Fruit fly (Drosophila melanogaster): Measurements from ENCODE around the gene xit.

Gene xit

DNA sequence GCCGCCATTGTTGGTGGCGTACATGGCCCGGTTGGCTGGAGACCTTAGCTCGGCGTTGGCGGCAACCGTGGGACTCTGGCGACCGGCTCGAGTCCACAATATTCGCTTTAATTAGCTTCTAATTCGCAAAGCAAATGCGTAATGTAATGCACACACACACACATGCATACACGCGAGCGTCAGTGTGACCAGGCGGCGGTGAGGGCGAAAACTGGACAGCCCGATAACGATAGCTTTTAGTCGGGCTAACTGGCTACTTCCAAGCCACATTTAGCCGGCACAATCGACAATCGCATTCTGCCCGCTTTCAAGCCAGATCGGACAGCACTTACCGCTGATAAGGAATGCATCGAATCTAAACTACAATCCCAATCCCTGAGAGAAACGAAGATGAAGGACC is at the start of gene xit, which contains the start of gene Nf-YC:
TSS of gene xit (plus strand) at position 314 of the 400 bp plus-strand sequence.
TSS of gene Nf-YC (minus strand) at position 217 of the 400 bp plus-strand sequence.
- TF ChIP-seq Myb (GFP tag; optimal IDR thresholded peaks at IDR 0.05) = peak; percentile 21
- TF ChIP-seq trem (tag; optimal IDR thresholded peaks at IDR 0.05) = peak; percentile 49
- TF ChIP-seq nerfin-2 (GFP tag; IDR thresholded peaks at IDR 0.05; ENCODE audit: partially characterized antibody) = peak; percentile 39; the same call in 1 of the 2 replicates
- TF ChIP-seq CG30020 (tag; optimal IDR thresholded peaks at IDR 0.05) = peak; percentile 64
- TF ChIP-seq CG6254 (GFP tag; optimal IDR thresholded peaks at IDR 0.05) = no peak
- TF ChIP-seq Pdp1 (GFP tag; optimal IDR thresholded peaks at IDR 0.05) = peak in 1 of 2 experiments; percentile 77
- no peak for TF ChIP-seq Taf1 (GFP tag; IDR thresholded peaks at IDR 0.05)
- TF ChIP-seq Spps (tag; optimal IDR thresholded peaks at IDR 0.05) = no peak
- peak; percentile 81 for TF ChIP-seq CG9797 (GFP tag; optimal IDR thresholded peaks at IDR 0.05)
- TF ChIP-seq CG6272 (GFP tag; IDR thresholded peaks at IDR 0.05) = no peak
- TF ChIP-seq Dref (GFP tag; IDR thresholded peaks at IDR 0.05) = peak; percentile 91
- peak; percentile 92 for TF ChIP-seq CG17802 (tag; optimal IDR thresholded peaks at IDR 0.05)
- 0 out of 3 replicates have a peak, but pooled peaks have one; percentile 22 for TF ChIP-seq CG7963 (GFP tag; IDR thresholded peaks at IDR 0.05; ENCODE audit: partially characterized antibody)
- TF ChIP-seq CG11696 (GFP tag; IDR thresholded peaks at IDR 0.05) = no peak
- TF ChIP-seq nmo (GFP tag; optimal IDR thresholded peaks at IDR 0.05) = peak; percentile 52
- no peak for TF ChIP-seq Gug (GFP tag; IDR thresholded peaks at IDR 0.05)
- TF ChIP-seq NC2β (GFP tag; optimal IDR thresholded peaks at IDR 0.05) = peak; percentile 14
- peak; percentile 96 for TF ChIP-seq Sry-β (GFP tag; optimal IDR thresholded peaks at IDR 0.05)
- TF ChIP-seq phol (tag; optimal IDR thresholded peaks at IDR 0.05) = peak; percentile 19
- TF ChIP-seq Jarid2 (GFP tag; optimal IDR thresholded peaks at IDR 0.05) = no peak
- peak; percentile 18; the same call in 1 of the 2 replicates for TF ChIP-seq Adf1 (GFP tag; IDR thresholded peaks at IDR 0.05)
- TF ChIP-seq CG3847 (GFP tag; IDR thresholded peaks at IDR 0.05) = peak; percentile 45
- peak; percentile 67 for TF ChIP-seq HLH4C (GFP tag; IDR thresholded peaks at IDR 0.05; ENCODE audit: partially characterized antibody)
- no peak for TF ChIP-seq Hmr (GFP tag; optimal IDR thresholded peaks at IDR 0.05)
- TF ChIP-seq CG11247 (GFP tag; IDR thresholded peaks at IDR 0.05) = no peak
- peak; percentile 45; the same call in 1 of the 2 replicates for TF ChIP-seq inv (GFP tag; IDR thresholded peaks at IDR 0.05; ENCODE audit: partially characterized antibody)
- 0 out of 2 replicates have a peak, but pooled peaks have one; percentile 23 for TF ChIP-seq sob (GFP tag; IDR thresholded peaks at IDR 0.05)
- no peak for TF ChIP-seq tgo (GFP tag; IDR thresholded peaks at IDR 0.05)
- TF ChIP-seq shn (GFP tag; optimal IDR thresholded peaks at IDR 0.05) = peak; percentile 49
- TF ChIP-seq Antp (GFP tag; optimal IDR thresholded peaks at IDR 0.05) = peak; percentile 11
- TF ChIP-seq ken (GFP tag; IDR thresholded peaks at IDR 0.05) = no peak
- no peak for TF ChIP-seq CG12942 (GFP tag; optimal IDR thresholded peaks at IDR 0.05)
- TF ChIP-seq tin (GFP tag; optimal IDR thresholded peaks at IDR 0.05) = peak; percentile 10
- no peak for TF ChIP-seq Hey (tag; optimal IDR thresholded peaks at IDR 0.05)
- TF ChIP-seq tx (GFP tag; optimal IDR thresholded peaks at IDR 0.05) = peak; percentile 4
- TF ChIP-seq E2f2 (GFP tag; IDR thresholded peaks at IDR 0.05) = peak; percentile 71
- no peak for TF ChIP-seq CG12219 (GFP tag; optimal IDR thresholded peaks at IDR 0.05)
- TF ChIP-seq bbx (GFP tag; IDR thresholded peaks at IDR 0.05; ENCODE audit: partially characterized antibody) = peak; percentile 63
- TF ChIP-seq CG4617 (GFP tag; optimal IDR thresholded peaks at IDR 0.05; ENCODE audit: borderline replicate concordance) = peak; percentile 83
- peak; percentile 54 for TF ChIP-seq CG2120 (GFP tag; optimal IDR thresholded peaks at IDR 0.05)
- TF ChIP-seq hbn (GFP tag; IDR thresholded peaks at IDR 0.05; ENCODE audit: partially characterized antibody) = peak; percentile 51; the same call in 1 of the 2 replicates
- peak; percentile 64 for TF ChIP-seq CG16813 (GFP tag; IDR thresholded peaks at IDR 0.05; ENCODE audit: partially characterized antibody)
- no peak for TF ChIP-seq CG9727 (GFP tag; optimal IDR thresholded peaks at IDR 0.05)
- TF ChIP-seq insv (GFP tag; optimal IDR thresholded peaks at IDR 0.05) = peak in 1 of 2 experiments; percentile 37
- no peak for TF ChIP-seq CG17612 (GFP tag; IDR thresholded peaks at IDR 0.05)
- peak; percentile 57; the same call in 1 of the 3 replicates for TF ChIP-seq Opbp (GFP tag; IDR thresholded peaks at IDR 0.05; ENCODE audit: partially characterized antibody)
- TF ChIP-seq CG12659 (GFP tag; optimal IDR thresholded peaks at IDR 0.05) = no peak
- peak; percentile 36 for TF ChIP-seq CrebB (tag; optimal IDR thresholded peaks at IDR 0.05)
- no peak for TF ChIP-seq Mrtf (GFP tag; IDR thresholded peaks at IDR 0.05)
